Fruit fly (Drosophila melanogaster) whole organism, prepupa: ENCODE measurements around the gene stnA.

Source experiments
- CG10631 ChIP-seq: fragments of 200-800 bp; sonication (Bioruptor generic); optimal IDR thresholded peaks from 2 replicates; lab custom pipeline; 2016; ENCODE audit warnings: missing biosample characterization, missing genetic modification characterization
- CG11762 ChIP-seq: fragments of 200-800 bp; sonication (Bioruptor generic); optimal IDR thresholded peaks from 3 replicates; lab custom pipeline; 2016; ENCODE audit warnings: missing biosample characterization, missing genetic modification characterization; ENCODE audit not compliant: insufficient read depth
- CG15336 ChIP-seq: fragments of 200-800 bp; sonication (Bioruptor generic); IDR thresholded peaks from 2 replicates; pipeline ENCODE4 v1.3.6; 2022; ENCODE audit warnings: missing biosample characterization, missing genetic modification characterization
- CG31627 ChIP-seq: fragments of 200-800 bp; sonication (Bioruptor generic); optimal IDR thresholded peaks from 3 replicates; lab custom pipeline; 2016; ENCODE audit warnings: missing biosample characterization, missing genetic modification characterization
- CG34406 ChIP-seq: fragments of 200-800 bp; sonication (Bioruptor generic); optimal IDR thresholded peaks from 3 replicates; lab custom pipeline; 2016; ENCODE audit warnings: missing biosample characterization, missing genetic modification characterization
- CG3919 ChIP-seq: fragments of 200-800 bp; sonication (Bioruptor generic); optimal IDR thresholded peaks from 3 replicates; lab custom pipeline; 2016; ENCODE audit warnings: missing biosample characterization, missing genetic modification characterization
- CG6163 ChIP-seq: fragments of 200-800 bp; sonication (Bioruptor generic); IDR thresholded peaks from 3 replicates; pipeline ENCODE4 v1.3.6; 2022; ENCODE audit warnings: missing biosample characterization, missing genetic modification characterization
- CG6276 ChIP-seq: fragments of 200-800 bp; sonication (Bioruptor generic); optimal IDR thresholded peaks from 2 replicates; lab custom pipeline; 2017; ENCODE audit warnings: missing biosample characterization, mild to moderate bottlenecking, missing genetic modification characterization
- CG6854 ChIP-seq: fragments of 200-800 bp; sonication (Bioruptor generic); optimal IDR thresholded peaks from 2 replicates; lab custom pipeline; 2017; ENCODE audit warnings: missing biosample characterization, mild to moderate bottlenecking, missing genetic modification characterization
- CG7368 ChIP-seq: fragments of 200-800 bp; sonication (Bioruptor generic); optimal IDR thresholded peaks from 3 replicates; lab custom pipeline; 2016; ENCODE audit warnings: missing biosample characterization, missing genetic modification characterization
- CG8119 ChIP-seq: fragments of 200-800 bp; sonication (Bioruptor generic); IDR thresholded peaks from 3 replicates; pipeline ENCODE4 v1.3.6; 2022; ENCODE audit warnings: missing biosample characterization, missing genetic modification characterization
- CG8319 ChIP-seq: fragments of 200-800 bp; sonication (Bioruptor generic); optimal IDR thresholded peaks from 3 replicates; lab custom pipeline; 2016; ENCODE audit warnings: missing biosample characterization, missing genetic modification characterization
- CG8632 ChIP-seq: fragments of 200-800 bp; sonication (Bioruptor generic); optimal IDR thresholded peaks from 3 replicates; lab custom pipeline; 2016; ENCODE audit warnings: missing biosample characterization, missing genetic modification characterization
- CG9139 ChIP-seq: fragments of 200-800 bp; sonication (Bioruptor generic); optimal IDR thresholded peaks from 3 replicates; lab custom pipeline; 2017; ENCODE audit warnings: missing biosample characterization, mild to moderate bottlenecking, missing genetic modification characterization
- Eip78C ChIP-seq: fragments of 200-800 bp; sonication (Bioruptor generic); peaks from one replicate; lab custom pipeline; 2016; ENCODE audit warnings: missing biosample characterization, missing genetic modification characterization
- Eip93F ChIP-seq: fragments of 200-800 bp; sonication (Bioruptor generic); optimal IDR thresholded peaks from 2 replicates; lab custom pipeline; 2016; ENCODE audit warnings: missing biosample characterization, mild to moderate bottlenecking, missing genetic modification characterization
- Ets21C ChIP-seq: fragments of 200-800 bp; sonication (Bioruptor generic); optimal IDR thresholded peaks from 3 replicates; lab custom pipeline; 2016; ENCODE audit warnings: missing biosample characterization, missing genetic modification characterization
- Ets96B ChIP-seq: fragments of 200-800 bp; optimal IDR thresholded peaks from 2 replicates; lab custom pipeline; 2019; ENCODE audit warnings: missing biosample characterization, mild to moderate bottlenecking, missing genetic modification characterization, moderate library complexity
- Gug ChIP-seq: fragments of 200-800 bp; sonication (Bioruptor generic); IDR thresholded peaks from 2 replicates; pipeline ENCODE4 v1.3.6; 2022; ENCODE audit warnings: missing biosample characterization, missing genetic modification characterization
- Hr39 ChIP-seq: fragments of 200-800 bp; sonication (Bioruptor generic); optimal IDR thresholded peaks from 2 replicates; lab custom pipeline; 2016; ENCODE audit warnings: missing biosample characterization, missing genetic modification characterization
- Met ChIP-seq: fragments of 200-800 bp; sonication (Bioruptor generic); optimal IDR thresholded peaks from 3 replicates; lab custom pipeline; 2016; ENCODE audit warnings: missing biosample characterization, missing genetic modification characterization
- Sox102F ChIP-seq: fragments of 200-800 bp; sonication (Bioruptor generic); optimal IDR thresholded peaks from 2 replicates; lab custom pipeline; 2016; ENCODE audit warnings: missing biosample characterization, mild to moderate bottlenecking, missing genetic modification characterization
- cyc ChIP-seq: fragments of 200-800 bp; sonication (Bioruptor generic); optimal IDR thresholded peaks from 3 replicates; lab custom pipeline; 2016; ENCODE audit warnings: missing biosample characterization, missing genetic modification characterization
- dac ChIP-seq: fragments of 200-800 bp; sonication (Bioruptor generic); optimal IDR thresholded peaks from 2 replicates; lab custom pipeline; 2017; ENCODE audit warnings: missing biosample characterization, mild to moderate bottlenecking, missing genetic modification characterization
- eg ChIP-seq: fragments of 200-800 bp; sonication (Bioruptor generic); IDR thresholded peaks from 3 replicates; pipeline ENCODE4 v1.3.6; 2022; ENCODE audit warnings: missing biosample characterization, missing genetic modification characterization
- esn ChIP-seq: fragments of 200-800 bp; sonication (Bioruptor generic); optimal IDR thresholded peaks from 2 replicates; lab custom pipeline; 2016; ENCODE audit warnings: missing biosample characterization, mild to moderate bottlenecking, missing genetic modification characterization, moderate library complexity
- fd59A ChIP-seq: fragments of 200-800 bp; sonication (Bioruptor generic); optimal IDR thresholded peaks from 2 replicates; lab custom pipeline; 2017; ENCODE audit warnings: missing biosample characterization, mild to moderate bottlenecking, missing genetic modification characterization, missing genetic modification reagents
- lz ChIP-seq: fragments of 200-800 bp; sonication (Bioruptor generic); optimal IDR thresholded peaks from 3 replicates; lab custom pipeline; 2016; ENCODE audit warnings: missing biosample characterization, missing genetic modification characterization
- net ChIP-seq: fragments of 200-800 bp; sonication (Bioruptor generic); optimal IDR thresholded peaks from 3 replicates; lab custom pipeline; 2016; ENCODE audit warnings: missing biosample characterization, missing genetic modification characterization
- ss ChIP-seq, 2 experiments: fragments of 200-800 bp; sonication (Bioruptor generic); optimal IDR thresholded peaks; 2 replicates in 1 of 2; 3 replicates in 1 of 2; lab custom pipeline; 2017 to 2018; ENCODE audit warnings: mild to moderate bottlenecking in 2 of 2, missing biosample characterization in 2 of 2, missing genetic modification characterization in 2 of 2, moderate library complexity in 1 of 2
- svp ChIP-seq: fragments of 200-800 bp; sonication (Bioruptor generic); peaks from one replicate; lab custom pipeline; 2016; ENCODE audit warnings: missing biosample characterization, missing genetic modification characterization
- topi ChIP-seq: fragments of 200-800 bp; sonication (Bioruptor generic); optimal IDR thresholded peaks from 3 replicates; lab custom pipeline; 2016; ENCODE audit warnings: missing biosample characterization, missing genetic modification characterization

stnA gene

dm6 chrX:23004598-23005469 lies at the start of gene stnA, which contains the start of gene stnB (continued):
- TF ChIP-seq Sox102F (GFP tag; lab: Kevin White, UChicago) (no peak), CG15336 (no peak), CG8119 (GFP tag; lab: Robert Waterston, UW) (no peak), eg (GFP tag; lab: Robert Waterston, UW) (no peak), CG10631 (GFP tag; lab: Kevin White, UChicago) (no peak), CG7368 (GFP tag; lab: Kevin White, UChicago) (no peak), fd59A (no peak), Ets96B (tag; lab: Kevin White, UChicago) (peak; percentile 3), Met (GFP tag; lab: Kevin White, UChicago) (peak; percentile 38)

- TF ChIP-seq lz (GFP tag; lab: Kevin White, UChicago) (no peak), CG6276 (GFP tag; lab: Kevin White, UChicago) (no peak), CG8632 (no peak)
Measured at dm6 chrX:23035766-23036165, 31.3 kb upstream of the stnA start, which contains the start of gene CG12061. TSS of gene CG12061 (plus strand) at chrX:23036066.

dm6 chrX:23022598-23022997 lies 18.1 kb upstream of the stnA start, which contains the start of gene zyd:
TSS of gene zyd (plus strand) at chrX:23022898.
- TF ChIP-seq topi (no peak), CG11762 (no peak), CG8319 (no peak), CG15336 (no peak)

- TF ChIP-seq Eip78C (GFP tag; lab: Kevin White, UChicago), result peak; percentile 78
- TF ChIP-seq CG9139 (GFP tag; lab: Kevin White, UChicago), result no peak
- peak; percentile 21 for TF ChIP-seq topi
- no peak for TF ChIP-seq CG6854 (GFP tag; lab: Kevin White, UChicago)
- TF ChIP-seq cyc, result peak; percentile 2
- TF ChIP-seq CG3919 (GFP tag; lab: Kevin White, UChicago), result peak; percentile 0
- peak; percentile 21 for TF ChIP-seq CG31627 (GFP tag; lab: Kevin White, UChicago)
- TF ChIP-seq net, result no peak
- TF ChIP-seq svp (GFP tag; lab: Kevin White, UChicago), result peak; percentile 83
- no peak for TF ChIP-seq CG34406 (GFP tag; lab: Kevin White, UChicago)
- no peak for TF ChIP-seq CG6276 (GFP tag; lab: Kevin White, UChicago)
- TF ChIP-seq esn (GFP tag; lab: Kevin White, UChicago), result peak; percentile 46
- TF ChIP-seq Ets21C, result peak; percentile 10
- TF ChIP-seq ss (GFP tag; optimal IDR thresholded peaks at IDR 0.05; lab: Kevin White, UChicago), result no peak
- TF ChIP-seq CG6163 (GFP tag; lab: Robert Waterston, UW), result no peak
- TF ChIP-seq Hr39 (GFP tag; lab: Kevin White, UChicago), result peak; percentile 37
- no peak for TF ChIP-seq CG8632
Measured at dm6 chrX:23013208-23013607, 8.8 kb upstream of the stnA start, which contains the start of the genes Rab21 and Coa7. TSS of gene Rab21 (minus strand) at chrX:23013409. TSS of gene Coa7 (plus strand) at chrX:23013495.

dm6 chrX:23011859-23012258 lies 7.4 kb upstream of the stnA start:
- TF ChIP-seq Gug, result no peak
- TF ChIP-seq CG7368 (GFP tag; lab: Kevin White, UChicago), result no peak
- TF ChIP-seq dac (GFP tag; lab: Kevin White, UChicago), result no peak
- no peak for TF ChIP-seq CG8119 (GFP tag; lab: Robert Waterston, UW)
- peak; percentile 79 for TF ChIP-seq svp (GFP tag; lab: Kevin White, UChicago)
- TF ChIP-seq Eip93F, result no peak
- TF ChIP-seq, all 60 proteins: peak for 1
